Fruit fly (Drosophila melanogaster) ovary, adult (tissue): ENCODE measurements around the gene CG18748.

ENCODE experiments used
- CG17801 ChIP-seq: fragments of 200-800 bp; optimal IDR thresholded peaks from 2 replicates; lab custom pipeline; 2019; ENCODE audit warnings: missing biosample characterization, mild to moderate bottlenecking, missing genetic modification characterization, moderate library complexity; ENCODE audit not compliant: partially characterized antibody

Gene CG18748

DNA sequence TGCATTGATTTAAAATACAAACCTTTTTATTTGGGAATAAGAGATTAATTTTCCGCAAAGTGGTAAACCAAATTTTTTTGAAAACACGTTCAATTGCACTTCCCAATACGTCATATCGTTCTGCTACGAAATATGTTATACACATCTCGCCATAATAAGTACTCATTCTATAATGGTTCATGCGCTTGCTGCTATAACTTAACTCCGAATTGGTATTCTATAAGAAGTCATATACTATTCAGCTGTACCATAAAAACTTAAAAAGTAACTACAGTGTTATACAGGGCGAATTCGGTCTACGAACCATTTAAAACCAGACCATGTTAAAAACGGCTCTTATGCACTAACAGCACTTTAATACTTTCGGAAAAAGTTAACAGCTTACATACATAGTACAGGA is 8.1 kb downstream of the CG18748 start:
- TF ChIP-seq CG17801: no peak

DNA sequence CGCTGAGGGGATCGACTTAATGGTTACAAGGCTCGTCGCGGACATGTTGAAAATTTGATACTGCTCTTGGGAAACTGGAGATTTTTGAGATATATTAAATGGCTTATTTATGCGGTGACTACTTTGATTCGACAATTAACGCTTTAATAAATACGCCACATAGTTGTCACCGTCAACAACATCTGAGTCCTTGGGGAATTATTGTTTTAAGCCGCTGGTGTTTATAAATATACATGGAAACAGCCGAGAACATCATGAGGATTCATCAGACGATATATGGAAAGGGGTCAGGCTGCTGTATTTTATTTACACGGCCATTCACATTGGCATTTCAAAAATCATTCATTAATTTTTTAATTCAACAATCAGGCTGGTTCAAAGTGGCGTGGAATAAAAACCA is 16.1 kb downstream of the CG18748 start, which contains the start of gene CG11286:
Gene CG11286 (minus strand): TSS at position 101 of the 400 bp plus-strand sequence.
- no peak for TF ChIP-seq CG17801

DNA sequence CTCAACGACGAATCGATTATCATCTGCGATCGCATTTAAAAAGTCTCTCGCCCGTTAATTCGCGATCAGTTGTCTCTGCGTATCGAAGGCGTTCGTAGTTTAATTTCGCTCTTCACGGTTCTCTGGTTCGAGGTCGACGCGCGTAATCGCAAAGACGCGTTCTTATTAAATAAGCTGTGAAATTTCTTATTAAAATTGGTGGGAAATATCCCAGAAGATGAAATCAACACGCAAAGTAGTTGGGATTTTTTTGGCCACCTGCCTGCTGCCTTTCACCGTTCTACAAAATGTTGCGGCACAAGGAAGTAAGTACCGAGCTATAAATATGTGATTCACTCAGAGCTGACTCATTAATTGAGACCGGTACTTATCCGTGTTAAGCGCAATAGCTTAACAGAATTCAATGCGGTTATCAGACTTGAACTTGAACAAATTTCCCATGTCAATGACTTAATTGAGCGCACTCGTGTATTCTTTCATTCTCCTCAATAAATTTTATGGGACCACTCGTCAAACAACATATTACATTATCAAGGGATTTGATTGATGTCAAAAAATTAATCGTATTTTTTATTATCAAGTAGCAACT is 26.7 kb downstream of the CG18748 start:
- no peak for TF ChIP-seq CG17801

DNA sequence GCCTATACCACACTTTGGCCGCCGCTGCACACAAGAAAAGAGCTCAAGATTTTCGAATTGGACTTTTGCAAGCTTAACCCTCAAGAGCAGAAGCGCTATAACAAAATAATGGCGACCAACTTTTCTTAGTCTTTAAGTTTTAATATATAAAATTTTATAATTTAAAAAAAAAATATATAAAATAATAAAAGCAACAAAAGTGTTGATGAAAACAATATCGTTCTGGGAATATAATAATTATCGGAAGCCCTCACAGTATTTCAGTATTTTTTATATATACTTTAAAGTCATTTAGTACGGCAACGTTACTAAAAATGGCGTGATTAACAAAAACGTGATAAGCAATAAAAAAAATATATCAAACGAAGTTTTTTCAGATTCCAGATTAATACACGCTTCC is 28.2 kb downstream of the CG18748 start, which contains the start of gene Sp7:
Gene Sp7 (plus strand): TSS at position 301 of the 400 bp plus-strand sequence.
- no peak for TF ChIP-seq CG17801

DNA sequence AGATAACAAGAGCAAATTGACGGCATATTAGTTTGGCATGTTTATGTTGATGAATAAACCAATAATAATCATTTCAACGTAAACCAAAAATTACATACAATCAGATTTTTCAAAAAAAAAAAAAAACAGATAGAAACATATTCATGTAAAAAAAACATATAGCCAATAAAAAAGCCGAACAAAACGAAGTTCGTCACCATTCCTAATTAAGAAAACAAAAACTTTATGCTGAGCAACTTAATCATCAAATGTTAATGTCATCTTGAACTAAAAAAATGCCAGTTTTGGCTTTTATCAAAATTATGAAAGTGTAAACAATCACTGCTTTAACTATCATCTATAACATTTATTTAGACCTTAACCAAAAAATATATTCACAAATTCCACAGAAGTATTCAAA is 29.9 kb downstream of the CG18748 start, which contains the start of gene CG10919:
Gene CG10919 (plus strand): TSS at position 301 of the 400 bp plus-strand sequence.
- no peak for TF ChIP-seq CG17801

DNA sequence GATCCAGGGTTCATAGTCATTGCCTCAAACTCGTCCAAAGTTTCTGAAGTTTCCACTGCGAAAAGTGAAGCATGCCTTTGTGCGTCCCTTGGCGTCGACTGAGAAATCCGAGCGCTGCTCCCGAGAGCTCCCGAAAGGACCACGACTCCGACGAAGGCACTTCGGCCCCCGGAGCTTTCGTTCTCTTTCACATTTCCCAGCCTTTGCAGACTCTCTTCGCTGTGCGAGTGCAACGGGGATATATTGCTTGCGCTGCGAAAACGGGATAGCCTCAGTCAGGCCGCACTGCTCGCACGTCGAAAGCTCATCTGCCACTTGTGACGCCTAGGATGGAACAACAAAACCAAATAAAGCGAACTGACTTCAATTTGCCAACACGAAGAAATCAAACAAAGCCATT is 34.2 kb downstream of the CG18748 start:
- no peak for TF ChIP-seq CG17801

DNA sequence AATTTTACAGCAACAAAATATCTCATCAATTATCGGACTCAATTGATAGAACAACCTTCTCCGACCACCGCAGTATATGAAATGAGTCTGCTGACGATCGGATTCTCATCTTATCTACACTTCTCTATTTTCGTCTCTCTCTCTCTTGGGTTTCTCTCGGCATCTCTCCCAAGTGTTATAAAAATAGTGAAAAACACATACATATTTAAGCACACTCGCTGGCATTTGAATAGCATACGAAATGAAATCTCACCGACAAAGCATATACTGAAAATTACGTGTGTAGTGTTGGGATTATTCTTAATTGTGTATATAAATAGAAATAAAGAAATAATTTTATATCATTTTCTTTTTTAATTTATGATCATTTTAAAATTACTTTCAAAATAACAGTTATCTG is 37.7 kb downstream of the CG18748 start, which contains the start of gene pyd3:
Gene pyd3 (minus strand): TSS at position 87 of the 400 bp plus-strand sequence.
- no peak for TF ChIP-seq CG17801

DNA sequence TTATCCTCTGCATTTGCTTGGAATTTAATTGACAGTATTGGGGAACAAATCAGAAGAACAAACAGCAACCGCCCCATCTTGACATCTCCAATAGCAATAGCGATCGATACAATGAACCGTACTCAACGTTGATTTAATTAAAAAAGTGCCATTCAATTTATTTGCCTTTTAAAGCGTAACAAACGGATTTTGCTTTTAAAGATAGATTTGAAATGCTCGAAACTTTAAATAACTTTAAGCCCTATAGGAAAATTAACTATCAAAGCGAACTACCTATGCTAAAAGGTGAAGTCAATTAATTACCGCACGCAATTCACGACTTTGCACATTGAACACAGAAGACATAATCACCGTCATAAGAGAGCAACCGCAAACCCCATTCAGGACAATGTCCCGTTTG is 48.3 kb downstream of the CG18748 start, which contains the start of gene CG43254:
Gene CG43254 (minus strand): TSS at position 101 of the 400 bp plus-strand sequence.
- TF ChIP-seq CG17801: no peak
